Worm (Caenorhabditis elegans) whole organism, mixed stage, embryonic: ENCODE data around the gene ttr-53.

Source experiments
- blmp-1 ChIP-seq: fragments of 150-350 bp; optimal IDR thresholded peaks from 2 replicates; lab custom pipeline; 2014; ENCODE audit warnings: missing biosample characterization, missing genetic modification characterization
- ces-1 ChIP-seq: fragments of 150-350 bp; optimal IDR thresholded peaks from 2 replicates; lab custom pipeline; 2014; ENCODE audit warnings: missing biosample characterization, missing genetic modification reagents, missing genetic modification characterization
- flh-1 ChIP-seq: fragments of 200-800 bp; sonication (Bioruptor generic); optimal IDR thresholded peaks from 2 replicates; lab custom pipeline; 2018; ENCODE audit warnings: mild to moderate bottlenecking, missing genetic modification characterization, moderate library complexity, missing compliant biosample characterization
- hlh-1 ChIP-seq: fragments of 150-350 bp; optimal IDR thresholded peaks from 2 replicates; lab custom pipeline; 2014; ENCODE audit warnings: missing biosample characterization, missing genetic modification reagents, missing genetic modification characterization
- lin-13 ChIP-seq: fragments of 150-350 bp; optimal IDR thresholded peaks from 2 replicates; lab custom pipeline; 2014; ENCODE audit warnings: missing biosample characterization, missing genetic modification characterization
- mep-1 ChIP-seq: fragments of 150-350 bp; optimal IDR thresholded peaks from 2 replicates; lab custom pipeline; 2017; ENCODE audit warnings: missing biosample characterization, missing genetic modification reagents, missing genetic modification characterization, inconsistent platforms
- nhr-12 ChIP-seq: fragments of 150-350 bp; optimal IDR thresholded peaks from 2 replicates; lab custom pipeline; 2014; ENCODE audit warnings: missing biosample characterization, missing genetic modification characterization
- nhr-237 ChIP-seq: fragments of 150-350 bp; optimal IDR thresholded peaks from 2 replicates; lab custom pipeline; 2014; ENCODE audit warnings: missing biosample characterization, missing genetic modification characterization
- unc-120 ChIP-seq: sonication (generic microtip); optimal IDR thresholded peaks from 2 replicates; lab custom pipeline; 2017; ENCODE audit warnings: missing genetic modification characterization, missing compliant biosample characterization; ENCODE audit not compliant: poor library complexity, severe bottlenecking
- unc-39 ChIP-seq: fragments of 150-350 bp; optimal IDR thresholded peaks from 2 replicates; lab custom pipeline; 2014; ENCODE audit warnings: missing biosample characterization, missing genetic modification characterization
- unc-62 ChIP-seq: fragments of 150-350 bp; optimal IDR thresholded peaks from 2 replicates; lab custom pipeline; 2014; ENCODE audit warnings: missing biosample characterization, missing genetic modification reagents, missing genetic modification characterization

ce11 chrIV:10157034-10157433 lies 804 bp upstream of the ttr-53 start:
- TF ChIP-seq flh-1 (GFP tag; lab: Kevin White, UChicago) (no peak), unc-120 (tag; lab: Kevin White, UChicago) (no peak), nhr-12 (tag; lab: Kevin White, UChicago) (no peak), hlh-1 (tag; lab: Kevin White, UChicago) (no peak), mep-1 (tag; lab: Kevin White, UChicago) (no peak), lin-13 (tag; lab: Kevin White, UChicago) (no peak), unc-62 (GFP tag; lab: Kevin White, UChicago) (no peak), ces-1 (no peak), unc-39 (no peak), nhr-237 (no peak), blmp-1 (tag; lab: Kevin White, UChicago) (no peak)
